Worm (Caenorhabditis elegans): Measurements from ENCODE around the gene srbc-51.

DNA sequence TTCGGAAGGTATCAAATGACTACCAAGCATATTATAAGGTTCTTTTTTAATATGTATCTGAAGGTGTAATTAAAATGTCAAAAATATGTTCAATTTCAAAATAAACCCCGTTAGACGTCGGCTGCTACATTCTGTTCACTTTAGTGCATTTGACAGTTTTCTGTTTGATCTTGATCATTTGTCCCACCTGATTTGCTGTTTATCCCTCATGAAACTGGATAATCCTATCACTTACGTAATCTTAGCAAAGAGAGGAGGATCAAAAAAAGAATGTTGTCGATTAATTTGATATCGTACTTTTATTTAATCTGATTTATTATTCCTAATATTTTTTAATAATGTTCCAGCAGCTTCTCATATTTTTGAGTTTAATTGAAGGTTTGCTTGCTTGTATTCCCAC is 15.8 kb upstream of the srbc-51 start, which contains the start of gene F54B8.1:
- TF ChIP-seq nfya-1 (tag; optimal IDR thresholded peaks at IDR 0.05; ENCODE audit: insufficient read depth) (no peak), tbx-2 (tag; optimal IDR thresholded peaks at IDR 0.05) (no peak), nhr-28 (tag; optimal IDR thresholded peaks at IDR 0.05) (no peak), elt-1 (tag; optimal IDR thresholded peaks at IDR 0.05) (no peak), nhr-77 (tag; optimal IDR thresholded peaks at IDR 0.05) (no peak), ZK546.5 (tag; optimal IDR thresholded peaks at IDR 0.05) (no peak), nhr-12 (tag; optimal IDR thresholded peaks at IDR 0.05) (no peak), ceh-28 (tag; optimal IDR thresholded peaks at IDR 0.05) (no peak)
